Worm (Caenorhabditis elegans) whole organism, L4 larva: ENCODE results near the gene Y43F8C.5.

ENCODE experiments used
- R02D3.7 ChIP-seq: fragments of 150-350 bp; sonication (generic microtip); optimal IDR thresholded peaks from 3 replicates; lab custom pipeline; 2014; ENCODE audit warnings: missing biosample characterization, missing genetic modification characterization
- ama-1 ChIP-seq: fragments of 150-350 bp; optimal IDR thresholded peaks from 2 replicates; lab custom pipeline; 2014; ENCODE audit warnings: inconsistent platforms, mixed read lengths
- nhr-10 ChIP-seq: fragments of 150-350 bp; optimal IDR thresholded peaks from 2 replicates; lab custom pipeline; 2014; ENCODE audit warnings: missing biosample characterization, missing genetic modification characterization
- nhr-11 ChIP-seq: fragments of 150-350 bp; optimal IDR thresholded peaks from 2 replicates; lab custom pipeline; 2014; ENCODE audit warnings: missing biosample characterization, missing genetic modification characterization
- nhr-76 ChIP-seq: fragments of 150-350 bp; optimal IDR thresholded peaks from 2 replicates; lab custom pipeline; 2014; ENCODE audit warnings: missing biosample characterization, missing genetic modification characterization
- pha-4 ChIP-seq, 2 experiments: fragments of 150-350 bp in 1 of 2; fragments of 200-800 bp in 1 of 2; sonication (Bioruptor generic) in 1 of 2; IDR thresholded peaks in 1 of 2; optimal IDR thresholded peaks in 1 of 2; 2 replicates each; pipeline versions ENCODE4 v1.3.6 to Lab custom; 2014 to 2022; ENCODE audit warnings: missing genetic modification characterization in 2 of 2, missing genetic modification reagents in 2 of 2, missing biosample characterization in 1 of 2, missing compliant biosample characterization in 1 of 2

- TF ChIP-seq nhr-11, result no peak
- TF ChIP-seq R02D3.7 (tag; lab: Kevin White, UChicago), result no peak
- no peak for TF ChIP-seq ama-1 (lab: Kevin White, UChicago)
- no peak for TF ChIP-seq nhr-76 (tag; lab: Kevin White, UChicago)
- no peak for TF ChIP-seq pha-4 (GFP tag; IDR thresholded peaks at IDR 0.05; lab: Robert Waterston, UW)
- TF ChIP-seq pha-4 (tag; optimal IDR thresholded peaks at IDR 0.05; lab: Kevin White, UChicago), result no peak
- TF ChIP-seq nhr-10 (tag; lab: Kevin White, UChicago), result no peak
Measured at ce11 chrV:19668213-19668612, 35.8 kb upstream of the Y43F8C.5 start.
